Worm (Caenorhabditis elegans): ENCODE data around the gene F41G3.21.

DNA sequence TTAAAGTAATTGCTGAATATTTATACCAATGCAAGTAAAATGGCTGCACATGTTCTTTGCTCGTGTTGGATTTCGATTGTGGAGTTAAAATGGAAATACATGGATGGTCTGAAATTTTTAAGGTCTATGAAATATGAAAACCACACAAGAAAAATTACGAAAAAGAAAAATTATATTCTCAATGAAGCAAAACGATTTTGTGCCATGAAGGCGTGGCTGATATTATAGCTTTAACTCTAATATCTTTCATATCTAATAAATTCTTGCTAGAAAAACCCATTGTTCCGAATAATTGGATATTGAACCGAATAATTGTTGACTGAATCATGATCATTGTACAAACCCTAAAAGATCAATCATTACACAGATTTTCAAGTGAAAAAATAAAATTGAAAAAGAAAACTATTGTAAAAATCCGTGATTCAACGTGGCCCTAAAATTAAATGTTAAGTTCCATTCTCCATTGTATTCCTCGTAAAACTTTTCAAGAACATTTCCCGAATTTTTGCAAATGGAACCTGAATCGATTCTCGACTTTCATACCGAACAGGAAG is 2.0 kb upstream of the F41G3.21 start, which contains the start of the genes srx-95 and fis-1:
- TF ChIP-seq pqm-1 (tag; optimal IDR thresholded peaks at IDR 0.05) = no peak
- TF ChIP-seq nhr-11 (tag; optimal IDR thresholded peaks at IDR 0.05) = no peak
- no peak for TF ChIP-seq Y22D7AL.16 (tag; optimal IDR thresholded peaks at IDR 0.05)
- no peak for TF ChIP-seq ttx-3 (tag; optimal IDR thresholded peaks at IDR 0.05)
- TF ChIP-seq unc-42 (tag; optimal IDR thresholded peaks at IDR 0.05) = no peak
- TF ChIP-seq dmd-4 (tag; optimal IDR thresholded peaks at IDR 0.05; ENCODE audit: borderline replicate concordance) = no peak
- no peak for TF ChIP-seq dve-1 (tag; optimal IDR thresholded peaks at IDR 0.05)
- TF ChIP-seq lim-6 (tag; optimal IDR thresholded peaks at IDR 0.05) = no peak
